Worm (Caenorhabditis elegans) whole organism, late embryonic: ENCODE data around the gene exos-4.2.

Experiments
- C08G9.2 ChIP-seq: sonication (generic microtip); optimal IDR thresholded peaks from 2 replicates; lab custom pipeline; 2016; ENCODE audit warnings: mild to moderate bottlenecking, missing genetic modification characterization, moderate library complexity, missing compliant biosample characterization
- C38D4.7 ChIP-seq: fragments of 200-800 bp; sonication (Bioruptor generic); optimal IDR thresholded peaks from 2 replicates; lab custom pipeline; 2018; ENCODE audit warnings: mild to moderate bottlenecking, missing genetic modification characterization, moderate library complexity, missing compliant biosample characterization
- T23F11.4 ChIP-seq: fragments of 200-800 bp; sonication (Bioruptor generic); optimal IDR thresholded peaks from 2 replicates; lab custom pipeline; 2018; ENCODE audit warnings: mild to moderate bottlenecking, missing genetic modification characterization, missing compliant biosample characterization
- ahr-1 ChIP-seq: sonication (generic microtip); optimal IDR thresholded peaks from 2 replicates; lab custom pipeline; 2016; ENCODE audit warnings: missing genetic modification characterization, missing compliant biosample characterization
- ceh-14 ChIP-seq: sonication (generic microtip); optimal IDR thresholded peaks from 2 replicates; lab custom pipeline; 2016; ENCODE audit warnings: missing genotype, missing genetic modification characterization, missing compliant biosample characterization
- ceh-19 ChIP-seq: fragments of 200-800 bp; sonication (Bioruptor generic); optimal IDR thresholded peaks from 2 replicates; lab custom pipeline; 2018; ENCODE audit warnings: mild to moderate bottlenecking, missing genetic modification characterization, missing compliant biosample characterization
- ceh-2 ChIP-seq: sonication (generic microtip); optimal IDR thresholded peaks from 2 replicates; lab custom pipeline; 2016; ENCODE audit warnings: missing genotype, missing genetic modification characterization, missing compliant biosample characterization
- ceh-30 ChIP-seq: fragments of 150-350 bp; optimal IDR thresholded peaks from 2 replicates; lab custom pipeline; 2014; ENCODE audit warnings: missing biosample characterization, missing genetic modification characterization
- ceh-31 ChIP-seq: sonication (generic microtip); optimal IDR thresholded peaks from 2 replicates; lab custom pipeline; 2016; ENCODE audit warnings: missing genetic modification characterization, missing compliant biosample characterization
- ceh-34 ChIP-seq: sonication (generic microtip); optimal IDR thresholded peaks from 2 replicates; lab custom pipeline; 2016; ENCODE audit warnings: mild to moderate bottlenecking, missing genetic modification characterization, missing compliant biosample characterization
- ceh-48 ChIP-seq: sonication (generic microtip); optimal IDR thresholded peaks from 2 replicates; lab custom pipeline; 2016; ENCODE audit warnings: missing genetic modification characterization, inconsistent platforms, missing compliant biosample characterization
- dmd-4 ChIP-seq: sonication (generic microtip); optimal IDR thresholded peaks from 2 replicates; lab custom pipeline; 2016; ENCODE audit warnings: borderline replicate concordance, missing genetic modification characterization, missing compliant biosample characterization
- dve-1 ChIP-seq: sonication (generic microtip); optimal IDR thresholded peaks from 2 replicates; lab custom pipeline; 2017; ENCODE audit warnings: antibody characterized with exemption, mild to moderate bottlenecking, missing genetic modification characterization, missing compliant biosample characterization
- elt-2 ChIP-seq: sonication (generic microtip); optimal IDR thresholded peaks from 2 replicates; lab custom pipeline; 2016; ENCODE audit warnings: missing genetic modification reagents, missing genetic modification characterization, missing compliant biosample characterization
- elt-4 ChIP-seq: sonication (generic microtip); optimal IDR thresholded peaks from 2 replicates; lab custom pipeline; 2016; ENCODE audit warnings: missing genetic modification characterization, missing compliant biosample characterization
- ets-4 ChIP-seq: sonication (generic microtip); optimal IDR thresholded peaks from 2 replicates; lab custom pipeline; 2016; ENCODE audit warnings: missing genetic modification characterization, missing compliant biosample characterization
- fax-1 ChIP-seq: sonication (generic microtip); optimal IDR thresholded peaks from 2 replicates; lab custom pipeline; 2016; ENCODE audit warnings: missing genotype, missing genetic modification characterization, missing compliant biosample characterization
- fkh-10 ChIP-seq: fragments of 150-350 bp; optimal IDR thresholded peaks from 2 replicates; lab custom pipeline; 2014; ENCODE audit warnings: missing biosample characterization, missing genetic modification reagents, missing genetic modification characterization
- fkh-6 ChIP-seq: sonication (generic microtip); optimal IDR thresholded peaks from 2 replicates; lab custom pipeline; 2016; ENCODE audit warnings: missing genetic modification characterization, missing compliant biosample characterization
- gmeb-2 ChIP-seq: sonication (generic microtip); optimal IDR thresholded peaks from 2 replicates; lab custom pipeline; 2016; ENCODE audit warnings: missing genetic modification characterization, inconsistent platforms, missing compliant biosample characterization
- hlh-15 ChIP-seq: sonication (generic microtip); optimal IDR thresholded peaks from 2 replicates; lab custom pipeline; 2016; ENCODE audit warnings: missing genetic modification characterization, missing compliant biosample characterization
- hlh-30 ChIP-seq: sonication (generic microtip); optimal IDR thresholded peaks from 2 replicates; lab custom pipeline; 2017; ENCODE audit warnings: antibody characterized with exemption, missing genetic modification characterization, missing compliant biosample characterization; ENCODE audit not compliant: insufficient read depth
- hlh-6 ChIP-seq: sonication (generic microtip); optimal IDR thresholded peaks from 2 replicates; lab custom pipeline; 2016; ENCODE audit warnings: missing genotype, missing genetic modification characterization, missing compliant biosample characterization
- lim-6 ChIP-seq: sonication (generic microtip); optimal IDR thresholded peaks from 2 replicates; lab custom pipeline; 2016; ENCODE audit warnings: missing genetic modification characterization, missing compliant biosample characterization
- lin-11 ChIP-seq: fragments of 200-800 bp; sonication (Bioruptor generic); optimal IDR thresholded peaks from 2 replicates; lab custom pipeline; 2018; ENCODE audit warnings: mild to moderate bottlenecking, missing genetic modification characterization, missing compliant biosample characterization
- mec-3 ChIP-seq: sonication (generic microtip); optimal IDR thresholded peaks from 2 replicates; lab custom pipeline; 2016; ENCODE audit warnings: borderline replicate concordance, missing genetic modification characterization, missing compliant biosample characterization
- nfya-1 ChIP-seq: sonication (generic microtip); optimal IDR thresholded peaks from 2 replicates; lab custom pipeline; 2017; ENCODE audit warnings: missing genetic modification characterization, mild to moderate bottlenecking, missing compliant biosample characterization, antibody characterized with exemption, moderate library complexity
- npax-4 ChIP-seq: sonication (generic microtip); optimal IDR thresholded peaks from 2 replicates; lab custom pipeline; 2016; ENCODE audit warnings: missing genetic modification characterization, missing compliant biosample characterization
- pat-9 ChIP-seq: fragments of 200-800 bp; sonication (Bioruptor generic); optimal IDR thresholded peaks from 2 replicates; lab custom pipeline; 2018; ENCODE audit warnings: mild to moderate bottlenecking, missing genetic modification characterization, moderate library complexity, missing compliant biosample characterization
- pax-1 ChIP-seq: fragments of 150-350 bp; optimal IDR thresholded peaks from 2 replicates; lab custom pipeline; 2014; ENCODE audit warnings: missing biosample characterization, missing genetic modification characterization
- pros-1 ChIP-seq: fragments of 150-350 bp; optimal IDR thresholded peaks from 2 replicates; lab custom pipeline; 2014; ENCODE audit warnings: missing biosample characterization, missing genetic modification reagents, missing genetic modification characterization
- rnt-1 ChIP-seq: sonication (generic microtip); optimal IDR thresholded peaks from 2 replicates; lab custom pipeline; 2016; ENCODE audit warnings: missing genetic modification characterization, missing compliant biosample characterization
- sdc-2 ChIP-seq: sonication (generic microtip); optimal IDR thresholded peaks from 2 replicates; lab custom pipeline; 2016; ENCODE audit warnings: missing genotype, missing genetic modification characterization, missing compliant biosample characterization
- sox-4 ChIP-seq: sonication (generic microtip); optimal IDR thresholded peaks from 2 replicates; lab custom pipeline; 2017; ENCODE audit warnings: mild to moderate bottlenecking, missing genetic modification characterization, inconsistent platforms, missing compliant biosample characterization
- tbx-2 ChIP-seq: sonication (generic microtip); optimal IDR thresholded peaks from 2 replicates; lab custom pipeline; 2016; ENCODE audit warnings: missing genetic modification characterization, missing compliant biosample characterization
- unc-3 ChIP-seq, 2 experiments: fragments of 200-800 bp in 1 of 2; sonication (Bioruptor generic) in 1 of 2; sonication (generic microtip) in 1 of 2; conservative IDR thresholded peaks in 1 of 2; optimal IDR thresholded peaks in 1 of 2; 2 replicates each; pipeline versions ENCODE4 v1.3.6 to Lab custom; 2016 to 2022; ENCODE audit warnings: missing compliant biosample characterization in 2 of 2, missing genetic modification characterization in 2 of 2, missing genetic modification reagents in 1 of 2
- unc-42 ChIP-seq: sonication (generic microtip); optimal IDR thresholded peaks from 2 replicates; lab custom pipeline; 2016; ENCODE audit warnings: missing genotype, missing genetic modification characterization, missing compliant biosample characterization
- unc-55 ChIP-seq: sonication (generic microtip); optimal IDR thresholded peaks from 2 replicates; lab custom pipeline; 2017; ENCODE audit warnings: missing biosample characterization, missing genetic modification reagents, missing genetic modification characterization
- ztf-16 ChIP-seq: sonication (generic microtip); optimal IDR thresholded peaks from 2 replicates; lab custom pipeline; 2017; ENCODE audit warnings: missing genetic modification characterization, missing compliant biosample characterization

exos-4.2 gene

DNA sequence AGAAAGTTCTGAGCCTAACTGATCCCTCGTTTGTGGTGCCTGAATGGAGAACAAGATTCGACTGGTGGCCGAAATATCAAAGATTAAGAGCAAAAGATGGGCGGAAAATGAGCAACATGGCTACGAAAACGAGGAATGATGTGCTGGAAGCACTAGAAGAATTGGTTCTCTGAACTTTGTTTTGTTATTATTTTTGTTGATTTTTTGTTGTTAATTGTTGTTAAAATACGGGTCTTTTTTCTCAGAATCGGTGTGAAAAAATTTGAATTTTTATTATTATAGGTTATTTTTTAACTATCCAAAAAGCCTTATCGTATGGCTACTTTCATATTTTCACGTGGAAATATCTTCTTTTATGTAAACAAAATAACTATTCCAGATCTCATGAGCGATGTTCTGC, 3.7 kb upstream of the exos-4.2 start, which contains the start of gene K02F3.12:
Gene K02F3.12 (plus strand): TSS at position 301 of the 400 bp plus-strand sequence.
- TF ChIP-seq lim-6 (tag; lab: Kevin White, UChicago) (no peak), nfya-1 (no peak), ceh-14 (tag; lab: Kevin White, UChicago) (no peak), unc-3 (GFP tag; conservative IDR thresholded peaks at IDR 0.05; lab: Robert Waterston, UW) (no peak), unc-3 (tag; optimal IDR thresholded peaks at IDR 0.05; lab: Kevin White, UChicago) (no peak), lin-11 (tag; lab: Kevin White, UChicago) (no peak), unc-55 (no peak), rnt-1 (tag; lab: Kevin White, UChicago) (no peak), ceh-48 (tag; lab: Kevin White, UChicago) (no peak), ceh-2 (tag; lab: Kevin White, UChicago) (no peak)

- TF ChIP-seq hlh-15 (no peak), C08G9.2 (tag; lab: Kevin White, UChicago) (no peak), unc-55 (no peak), dve-1 (tag; lab: Kevin White, UChicago) (no peak), ztf-16 (tag; lab: Kevin White, UChicago) (no peak), pat-9 (no peak), C38D4.7 (no peak), lim-6 (tag; lab: Kevin White, UChicago) (no peak), fax-1 (no peak), mec-3 (no peak), ceh-31 (tag; lab: Kevin White, UChicago) (no peak), pros-1 (tag; lab: Kevin White, UChicago) (no peak), T23F11.4 (GFP tag; lab: Kevin White, UChicago) (no peak), tbx-2 (tag; lab: Kevin White, UChicago) (no peak), ceh-34 (no peak), elt-4 (no peak), npax-4 (no peak), hlh-6 (no peak), pax-1 (tag; lab: Kevin White, UChicago) (no peak), nfya-1 (no peak)
These were observed 3.1 kb upstream of the exos-4.2 start for ce11 chrIII:856908-857307.

DNA sequence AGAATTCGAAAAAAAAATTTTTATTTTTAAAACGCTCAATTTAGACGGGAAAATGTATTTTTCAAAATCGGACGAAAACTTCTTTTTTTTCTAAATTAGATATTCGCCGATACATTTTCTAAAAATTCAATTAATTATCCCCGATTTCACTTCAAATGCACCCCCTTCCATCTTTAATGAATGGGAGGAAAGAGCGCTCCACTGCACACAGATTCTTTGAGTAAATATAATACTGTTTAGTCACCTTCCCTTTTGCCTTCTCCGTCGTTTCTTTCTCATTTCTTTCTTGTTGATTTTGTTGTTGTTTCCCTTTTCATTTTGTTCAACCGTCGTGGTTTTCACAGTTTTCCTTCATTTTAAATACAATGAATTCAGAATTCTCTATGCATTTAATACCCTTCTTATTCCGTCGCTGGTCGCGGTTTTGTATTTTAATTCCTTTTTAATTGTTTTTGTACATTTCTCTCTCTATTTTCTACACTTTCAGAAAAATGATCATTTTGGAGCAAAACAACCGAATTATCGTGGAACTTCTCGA, 1.9 kb downstream of the exos-4.2 start, which contains the start of gene arx-4:
Gene arx-4 (plus strand): TSS at position 488 of the 538 bp plus-strand sequence.
- TF ChIP-seq unc-42 (tag; lab: Kevin White, UChicago), result peak; percentile 95
- TF ChIP-seq ceh-31 (tag; lab: Kevin White, UChicago), result peak; percentile 28
- no peak for TF ChIP-seq T23F11.4 (GFP tag; lab: Kevin White, UChicago)

- TF ChIP-seq fkh-10 (GFP tag; lab: Kevin White, UChicago) (no peak), gmeb-2 (no peak), C08G9.2 (tag; lab: Kevin White, UChicago) (no peak)
These were observed 8.9 kb downstream of the exos-4.2 start for ce11 chrIII:868866-869265.

- TF ChIP-seq dmd-4 (tag; lab: Kevin White, UChicago) (no peak), elt-2 (tag; lab: Kevin White, UChicago) (no peak), ceh-48 (tag; lab: Kevin White, UChicago) (no peak), ceh-14 (tag; lab: Kevin White, UChicago) (no peak), T23F11.4 (GFP tag; lab: Kevin White, UChicago) (no peak), ahr-1 (tag; lab: Kevin White, UChicago) (no peak), sox-4 (tag; lab: Kevin White, UChicago) (no peak), ceh-30 (tag; lab: Kevin White, UChicago) (no peak), C38D4.7 (no peak), ceh-19 (GFP tag; lab: Kevin White, UChicago) (no peak), hlh-30 (tag; lab: Kevin White, UChicago) (no peak), ets-4 (tag; lab: Kevin White, UChicago) (no peak), sdc-2 (tag; lab: Kevin White, UChicago) (no peak), pax-1 (tag; lab: Kevin White, UChicago) (no peak), C08G9.2 (tag; lab: Kevin White, UChicago) (no peak), fkh-6 (tag; lab: Kevin White, UChicago) (no peak), npax-4 (no peak), hlh-15 (no peak)
These were observed 9.9 kb downstream of the exos-4.2 start, which contains the start of gene T24C4.2 for ce11 chrIII:869869-870268. T24C4.2 (minus strand) TSS chrIII:869969.
